Fruit fly (Drosophila melanogaster) whole organism, embryonic: Measurements from ENCODE around the gene CG11596.

Experiments
- Aef1 ChIP-seq: fragments of 200-800 bp; sonication (Bioruptor generic); IDR thresholded peaks from 3 replicates; pipeline ENCODE4 v1.3.6; 2022; ENCODE audit warnings: missing biosample characterization, missing genetic modification characterization
- B-H2 ChIP-seq: fragments of 200-800 bp; sonication (Bioruptor generic); optimal IDR thresholded peaks from 2 replicates; lab custom pipeline; 2018; ENCODE audit warnings: missing biosample characterization, mild to moderate bottlenecking, missing genetic modification characterization
- Bdp1 ChIP-seq: fragments of 200-800 bp; sonication (Bioruptor generic); optimal IDR thresholded peaks from 3 replicates; lab custom pipeline; 2016; ENCODE audit warnings: missing biosample characterization, missing genetic modification characterization
- CG10462 ChIP-seq: fragments of 200-800 bp; sonication (Bioruptor generic); optimal IDR thresholded peaks from 2 replicates; lab custom pipeline; 2016; ENCODE audit warnings: missing biosample characterization, missing genetic modification characterization
- CG11695 ChIP-seq: fragments of 200-800 bp; sonication (Bioruptor generic); IDR thresholded peaks from 3 replicates; pipeline ENCODE4 v1.3.6; 2022; ENCODE audit warnings: missing biosample characterization, missing genetic modification characterization
- CG12071 ChIP-seq: fragments of 200-800 bp; sonication (Bioruptor generic); optimal IDR thresholded peaks from 3 replicates; lab custom pipeline; 2018; ENCODE audit warnings: missing biosample characterization, mild to moderate bottlenecking, missing genetic modification characterization
- CG12659 ChIP-seq: fragments of 200-800 bp; sonication (Bioruptor generic); optimal IDR thresholded peaks from 3 replicates; lab custom pipeline; 2017; ENCODE audit warnings: mild to moderate bottlenecking, missing biosample characterization, missing genetic modification reagents, missing genetic modification characterization
- CG13123 ChIP-seq: fragments of 200-800 bp; sonication (Bioruptor generic); optimal IDR thresholded peaks from 2 replicates; lab custom pipeline; 2016; ENCODE audit warnings: missing biosample characterization, missing genetic modification characterization
- CG13624 ChIP-seq: fragments of 200-800 bp; sonication (Bioruptor generic); optimal IDR thresholded peaks from 2 replicates; lab custom pipeline; 2016; ENCODE audit warnings: missing biosample characterization, missing genetic modification characterization
- CG13894 ChIP-seq: fragments of 200-800 bp; sonication (Bioruptor generic); optimal IDR thresholded peaks from 3 replicates; lab custom pipeline; 2018; ENCODE audit warnings: missing biosample characterization, mild to moderate bottlenecking, missing genetic modification characterization, moderate library complexity
- CG14667 ChIP-seq: fragments of 200-800 bp; sonication (Bioruptor generic); IDR thresholded peaks from 2 replicates; pipeline ENCODE4 v1.3.6; 2022; ENCODE audit warnings: missing biosample characterization, missing genetic modification characterization
- CG15514 ChIP-seq: fragments of 200-800 bp; sonication (Bioruptor generic); optimal IDR thresholded peaks from 3 replicates; lab custom pipeline; 2017; ENCODE audit warnings: missing biosample characterization, missing genetic modification characterization, mild to moderate bottlenecking, moderate library complexity, missing genetic modification reagents
- CG17328 ChIP-seq: fragments of 200-800 bp; sonication (Bioruptor generic); IDR thresholded peaks from 2 replicates; pipeline ENCODE4 v1.3.6; 2022; ENCODE audit warnings: missing biosample characterization, missing genetic modification characterization
- CG18599 ChIP-seq: fragments of 200-800 bp; sonication (Bioruptor generic); optimal IDR thresholded peaks from 3 replicates; lab custom pipeline; 2017; ENCODE audit warnings: missing biosample characterization, missing genetic modification characterization, mild to moderate bottlenecking, moderate library complexity, missing genetic modification reagents
- CG2875 ChIP-seq: fragments of 200-800 bp; sonication (Bioruptor generic); optimal IDR thresholded peaks from 2 replicates; lab custom pipeline; 2017; ENCODE audit warnings: missing biosample characterization, mild to moderate bottlenecking, missing genetic modification characterization, missing genetic modification reagents
- CG4282 ChIP-seq: fragments of 200-800 bp; sonication (Bioruptor generic); optimal IDR thresholded peaks from 2 replicates; lab custom pipeline; 2016; ENCODE audit warnings: missing biosample characterization, missing genetic modification characterization
- CG9215 ChIP-seq: fragments of 200-800 bp; sonication (Bioruptor generic); IDR thresholded peaks from 2 replicates; pipeline ENCODE4 v1.3.6; 2022; ENCODE audit warnings: missing biosample characterization, missing genetic modification characterization
- CTCF ChIP-seq: fragments of 200-800 bp; sonication (Bioruptor generic); optimal IDR thresholded peaks from 2 replicates; lab custom pipeline; 2017; ENCODE audit warnings: missing biosample characterization, mild to moderate bottlenecking, missing genetic modification characterization, moderate library complexity
- CoRest ChIP-seq: fragments of 200-800 bp; sonication (Bioruptor generic); optimal IDR thresholded peaks from 3 replicates; lab custom pipeline; 2018; ENCODE audit warnings: missing biosample characterization, mild to moderate bottlenecking, missing genetic modification characterization, moderate library complexity
- D19B ChIP-seq: fragments of 200-800 bp; sonication (Bioruptor generic); optimal IDR thresholded peaks from 2 replicates; lab custom pipeline; 2017; ENCODE audit warnings: missing biosample characterization, mild to moderate bottlenecking, missing genetic modification characterization
- Dfd ChIP-seq, 2 experiments: fragments of >200 bp; optimal IDR thresholded peaks; 2 replicates each; lab custom pipeline; 2017; ENCODE audit warnings: missing biosample characterization in 2 of 2, missing genetic modification characterization in 2 of 2
- Drgx ChIP-seq: fragments of 200-800 bp; sonication (Bioruptor generic); IDR thresholded peaks from 2 replicates; pipeline ENCODE4 v1.3.6; 2022; ENCODE audit warnings: missing biosample characterization, missing genetic modification characterization
- Gsc ChIP-seq: fragments of 200-800 bp; sonication (Bioruptor generic); IDR thresholded peaks from 2 replicates; pipeline ENCODE4 v1.3.6; 2022; ENCODE audit warnings: missing biosample characterization, missing genetic modification characterization
- Gug ChIP-seq: fragments of 200-800 bp; sonication (Bioruptor generic); IDR thresholded peaks from 4 replicates; pipeline ENCODE4 v1.3.6; 2022; ENCODE audit warnings: missing biosample characterization, missing genetic modification characterization
- Hmx ChIP-seq: fragments of 200-800 bp; sonication (Bioruptor generic); optimal IDR thresholded peaks from 2 replicates; lab custom pipeline; 2016; ENCODE audit warnings: missing biosample characterization, missing genetic modification characterization
- Hr3 ChIP-seq: fragments of 200-800 bp; sonication (Bioruptor generic); optimal IDR thresholded peaks from 3 replicates; lab custom pipeline; 2016; ENCODE audit warnings: missing biosample characterization, missing genetic modification characterization
- Oaz ChIP-seq: fragments of 200-800 bp; sonication (Bioruptor generic); IDR thresholded peaks from 2 replicates; pipeline ENCODE4 v1.3.6; 2022; ENCODE audit warnings: missing biosample characterization, missing genetic modification characterization
- PHDP ChIP-seq: fragments of 200-800 bp; sonication (Bioruptor generic); optimal IDR thresholded peaks from 3 replicates; lab custom pipeline; 2018; ENCODE audit warnings: missing biosample characterization, mild to moderate bottlenecking, missing genetic modification characterization, moderate library complexity
- Rfx ChIP-seq: fragments of 200-800 bp; sonication (Bioruptor generic); IDR thresholded peaks from 2 replicates; pipeline ENCODE4 v1.3.6; 2022; ENCODE audit warnings: missing biosample characterization, missing genetic modification characterization
- Sin3A ChIP-seq: fragments of >200 bp; optimal IDR thresholded peaks from 2 replicates; lab custom pipeline; 2018
- Tbp ChIP-seq: fragments of >200 bp; optimal IDR thresholded peaks from 2 replicates; lab custom pipeline; 2018; ENCODE audit warnings: missing biosample characterization, missing genetic modification characterization
- crc ChIP-seq: fragments of 200-800 bp; sonication (Bioruptor generic); optimal IDR thresholded peaks from 2 replicates; lab custom pipeline; 2016; ENCODE audit warnings: missing biosample characterization, missing genetic modification characterization
- dmrt99B ChIP-seq: fragments of 200-800 bp; sonication (Bioruptor generic); optimal IDR thresholded peaks from 2 replicates; lab custom pipeline; 2018; ENCODE audit warnings: missing biosample characterization, mild to moderate bottlenecking, missing genetic modification characterization, moderate library complexity
- esg ChIP-seq: fragments of 200-800 bp; sonication (Bioruptor generic); conservative IDR thresholded peaks from 2 replicates; pipeline ENCODE4 v1.3.6; 2022; ENCODE audit warnings: missing biosample characterization, missing genetic modification characterization
- gcm2 ChIP-seq: fragments of 200-800 bp; sonication (Bioruptor generic); optimal IDR thresholded peaks from 2 replicates; lab custom pipeline; 2016; ENCODE audit warnings: missing biosample characterization, missing genetic modification characterization
- gsb ChIP-seq: fragments of 200-800 bp; sonication (Bioruptor generic); IDR thresholded peaks from 2 replicates; pipeline ENCODE4 v1.3.6; 2022; ENCODE audit warnings: missing biosample characterization, missing genetic modification characterization
- h ChIP-seq: fragments of >200 bp; optimal IDR thresholded peaks from 2 replicates; lab custom pipeline; 2017
- hkb ChIP-seq, 2 experiments: fragments of 200-800 bp in 1 of 2; fragments of >200 bp in 1 of 2; sonication (Bioruptor generic) in 1 of 2; IDR thresholded peaks in 1 of 2; optimal IDR thresholded peaks in 1 of 2; 2 replicates each; pipeline versions ENCODE4 v1.3.6 to Lab custom; 2017 to 2022; ENCODE audit warnings: missing biosample characterization in 1 of 2, missing genetic modification characterization in 1 of 2
- ind ChIP-seq: fragments of 200-800 bp; sonication (Bioruptor generic); optimal IDR thresholded peaks from 3 replicates; lab custom pipeline; 2016; ENCODE audit warnings: missing biosample characterization, missing genetic modification characterization
- kah ChIP-seq: fragments of 200-800 bp; sonication (Bioruptor generic); optimal IDR thresholded peaks from 2 replicates; lab custom pipeline; 2018; ENCODE audit warnings: missing biosample characterization, mild to moderate bottlenecking, missing genetic modification characterization
- kay ChIP-seq: fragments of 200-800 bp; sonication (Bioruptor generic); optimal IDR thresholded peaks from 2 replicates; lab custom pipeline; 2016; ENCODE audit warnings: missing biosample characterization, missing genetic modification characterization
- lab ChIP-seq: fragments of 200-800 bp; sonication (Bioruptor generic); optimal IDR thresholded peaks from 3 replicates; lab custom pipeline; 2017; ENCODE audit warnings: missing biosample characterization, missing genetic modification characterization, mild to moderate bottlenecking, moderate library complexity, missing genetic modification reagents
- luna ChIP-seq: fragments of 200-800 bp; sonication (Bioruptor generic); optimal IDR thresholded peaks from 2 replicates; lab custom pipeline; 2016; ENCODE audit warnings: missing biosample characterization, missing genetic modification characterization
- mirr ChIP-seq: fragments of 200-800 bp; sonication (Bioruptor generic); optimal IDR thresholded peaks from 3 replicates; lab custom pipeline; 2018; ENCODE audit warnings: missing biosample characterization, mild to moderate bottlenecking, missing genetic modification characterization
- nom ChIP-seq: fragments of 200-800 bp; sonication (Bioruptor generic); optimal IDR thresholded peaks from 2 replicates; lab custom pipeline; 2017; ENCODE audit warnings: missing biosample characterization, missing genetic modification characterization, mild to moderate bottlenecking, moderate library complexity, missing genetic modification reagents
- peb ChIP-seq: fragments of 200-800 bp; sonication (Bioruptor generic); IDR thresholded peaks from 2 replicates; pipeline ENCODE4 v1.3.6; 2022; ENCODE audit warnings: missing biosample characterization, missing genetic modification characterization
- prd ChIP-seq, 3 experiments: fragments of >200 bp in 2 of 3; fragments of 200-800 bp in 1 of 3; sonication (Bioruptor generic) in 1 of 3; optimal IDR thresholded peaks in 2 of 3; IDR thresholded peaks in 1 of 3; 2 replicates in 2 of 3; 3 replicates in 1 of 3; pipeline versions ENCODE4 v1.3.6 to Lab custom; 2017 to 2022; ENCODE audit warnings: missing biosample characterization in 1 of 3, missing genetic modification characterization in 1 of 3
- row ChIP-seq: fragments of 200-800 bp; sonication (Bioruptor generic); IDR thresholded peaks from 3 replicates; pipeline ENCODE4 v1.3.6; 2022; ENCODE audit warnings: missing biosample characterization, missing genetic modification characterization
- slp2 ChIP-seq: fragments of 200-800 bp; sonication (Bioruptor generic); optimal IDR thresholded peaks from 2 replicates; lab custom pipeline; 2016; ENCODE audit warnings: missing biosample characterization, missing genetic modification characterization
- tio ChIP-seq: fragments of 200-800 bp; sonication (Bioruptor generic); optimal IDR thresholded peaks from 2 replicates; lab custom pipeline; 2017; ENCODE audit warnings: missing biosample characterization, missing genetic modification characterization, inconsistent platforms
- zfh1 ChIP-seq: fragments of 200-800 bp; sonication (Bioruptor generic); IDR thresholded peaks from 3 replicates; pipeline ENCODE4 v1.3.6; 2022; ENCODE audit warnings: missing biosample characterization, missing genetic modification characterization

The CG11596 gene

DNA sequence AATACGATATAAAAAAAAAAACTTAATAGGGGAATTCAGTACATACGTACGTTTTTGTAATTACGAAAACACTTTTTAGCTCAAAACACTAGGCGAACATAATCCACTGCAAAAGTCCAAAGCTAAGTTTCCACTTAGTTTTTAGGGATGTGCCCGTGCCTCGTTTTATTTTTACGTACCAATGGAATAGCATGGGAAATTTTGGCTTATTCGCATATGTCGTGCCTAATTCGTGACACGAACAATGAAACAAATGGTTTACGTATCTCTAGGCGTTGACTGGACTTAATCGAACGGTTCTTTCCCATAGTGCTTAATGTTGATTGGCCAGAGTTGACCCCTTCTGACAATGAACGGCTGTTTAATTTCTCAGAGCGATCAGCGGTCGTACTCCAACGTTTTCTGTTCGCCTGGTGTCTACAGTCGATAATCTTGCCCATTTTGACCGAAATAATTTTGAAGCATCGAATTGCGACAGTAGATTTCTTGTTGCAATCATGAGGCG, 47.8 kb upstream of the CG11596 start, which contains the start of gene CG14818 (continued):
- TF ChIP-seq lab (GFP tag; lab: Kevin White, UChicago) (peak; percentile 71), mirr (GFP tag; lab: Kevin White, UChicago) (peak; percentile 21), kah (no peak), CG11695 (GFP tag; lab: Robert Waterston, UW) (0 out of 3 replicates have a peak, but pooled peaks have one; percentile 40), Hr3 (peak; percentile 20), h (lab: Kevin White, UChicago) (no peak), peb (peak; percentile 29; the same call in 1 of the 2 replicates), CG15514 (GFP tag; lab: Kevin White, UChicago) (peak; percentile 55), PHDP (peak; percentile 51), Rfx (GFP tag; lab: Robert Waterston, UW) (peak; percentile 82), CG13624 (GFP tag; lab: Kevin White, UChicago) (peak; percentile 47), CG12659 (GFP tag; lab: Kevin White, UChicago) (peak; percentile 49), tio (no peak), Aef1 (GFP tag; lab: Robert Waterston, UW) (peak; percentile 39; the same call in 1 of the 3 replicates), Drgx (GFP tag; lab: Robert Waterston, UW) (peak; percentile 43), luna (GFP tag; lab: Kevin White, UChicago) (peak; percentile 25), CG10462 (GFP tag; lab: Kevin White, UChicago) (peak; percentile 14), CoRest (tag; lab: Kevin White, UChicago) (peak; percentile 66), gcm2 (GFP tag; lab: Kevin White, UChicago) (peak; percentile 6), Dfd (GFP tag; optimal IDR thresholded peaks at IDR 0.05; lab: Kevin White, UChicago) (no peak), Bdp1 (peak; percentile 47), row (GFP tag; lab: Robert Waterston, UW) (peak; percentile 93), CG2875 (GFP tag; lab: Kevin White, UChicago) (no peak), hkb (optimal IDR thresholded peaks at IDR 0.05; lab: Kevin White, UChicago) (no peak), hkb (GFP tag; IDR thresholded peaks at IDR 0.05; lab: Robert Waterston, UW) (no peak), CG14667 (0 out of 2 replicates have a peak, but pooled peaks have one; percentile 15), CG12071 (GFP tag; lab: Kevin White, UChicago) (peak; percentile 45), zfh1 (GFP tag; lab: Robert Waterston, UW) (peak; percentile 77; the same call in 2 of the 3 replicates), kay (no peak), dmrt99B (tag; lab: Kevin White, UChicago) (no peak), esg (GFP tag; lab: Robert Waterston, UW) (peak; percentile 31; the same call in 1 of the 2 replicates), CTCF (no peak), gsb (GFP tag; lab: Robert Waterston, UW) (peak; percentile 44; the same call in 1 of the 2 replicates), crc (peak; percentile 50), Gsc (GFP tag; lab: Robert Waterston, UW) (no peak), CG13894 (tag; lab: Kevin White, UChicago) (peak; percentile 63), Hmx (no peak), Gug (peak; percentile 67; the same call in 3 of the 4 replicates), Oaz (GFP tag; lab: Robert Waterston, UW) (0 out of 2 replicates have a peak, but pooled peaks have one; percentile 19), CG4282 (no peak), Tbp (GFP tag; lab: Kevin White, UChicago) (no peak), CG18599 (GFP tag; lab: Kevin White, UChicago) (peak; percentile 67), slp2 (GFP tag; lab: Kevin White, UChicago) (peak; percentile 68), CG9215 (GFP tag; lab: Robert Waterston, UW) (peak; percentile 65), CG13123 (no peak), B-H2 (GFP tag; lab: Kevin White, UChicago) (peak; percentile 60), prd (optimal IDR thresholded peaks at IDR 0.05; lab: Kevin White, UChicago) (no peak), prd (GFP tag; IDR thresholded peaks at IDR 0.05; lab: Robert Waterston, UW) (peak; percentile 73; the same call in 2 of the 3 replicates), Sin3A (lab: Kevin White, UChicago) (no peak), CG17328 (GFP tag; lab: Robert Waterston, UW) (peak; percentile 58), ind (peak; percentile 62), nom (GFP tag; lab: Kevin White, UChicago) (no peak), D19B (GFP tag; lab: Kevin White, UChicago) (peak; percentile 26)
